Worm (Caenorhabditis elegans) whole organism, L4/young adult: Measurements from ENCODE around the gene tsp-17.

ENCODE experiments used
- W03F9.2 ChIP-seq: fragments of 150-350 bp; optimal IDR thresholded peaks from 2 replicates; lab custom pipeline; 2014; ENCODE audit warnings: missing biosample characterization, missing genetic modification characterization
- dao-5 ChIP-seq: sonication (generic microtip); optimal IDR thresholded peaks from 2 replicates; lab custom pipeline; 2016; ENCODE audit warnings: missing genotype, missing genetic modification characterization, moderate library complexity, missing compliant biosample characterization
- him-1 ChIP-seq: sonication (generic microtip); optimal IDR thresholded peaks from 2 replicates; lab custom pipeline; 2016; ENCODE audit warnings: missing genotype, missing genetic modification reagents, missing genetic modification characterization, missing compliant biosample characterization

tsp-17 gene

DNA sequence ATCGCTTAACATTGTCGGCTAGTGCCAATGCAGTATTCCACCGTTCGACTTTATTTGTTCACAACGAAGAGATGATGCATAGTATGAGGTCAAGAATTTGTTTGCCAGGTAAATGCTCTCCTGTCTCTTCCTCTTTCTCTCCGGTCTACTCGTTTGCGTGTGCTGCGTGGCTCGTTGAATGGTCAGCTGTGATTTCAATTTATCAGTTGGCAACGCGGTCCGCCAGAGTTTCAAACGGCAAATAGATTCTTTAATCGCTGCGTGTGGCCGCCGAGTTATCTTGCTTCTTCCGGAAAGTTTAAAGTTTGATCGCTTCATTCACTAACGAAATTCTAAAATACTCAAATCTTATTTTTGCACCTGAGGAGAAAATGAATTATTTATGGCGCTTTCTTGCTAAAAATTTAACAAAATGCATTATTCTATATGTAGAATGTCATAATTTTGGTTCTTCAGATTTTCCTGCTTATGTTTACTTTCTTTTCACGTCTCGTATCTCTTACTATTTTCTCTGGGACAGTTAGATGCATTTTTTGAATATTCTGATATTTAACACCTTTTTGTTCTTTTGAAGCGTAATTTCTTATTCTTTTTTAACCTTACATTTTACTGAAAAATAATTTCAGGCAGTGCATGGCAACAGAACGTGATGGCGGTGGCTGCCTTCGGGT is at the start of gene tsp-17:
Gene tsp-17 (plus strand): TSS at position 621 of the 671 bp plus-strand sequence.
- TF ChIP-seq W03F9.2 (tag; lab: Kevin White, UChicago) (no peak), dao-5 (no peak), him-1 (no peak)

DNA sequence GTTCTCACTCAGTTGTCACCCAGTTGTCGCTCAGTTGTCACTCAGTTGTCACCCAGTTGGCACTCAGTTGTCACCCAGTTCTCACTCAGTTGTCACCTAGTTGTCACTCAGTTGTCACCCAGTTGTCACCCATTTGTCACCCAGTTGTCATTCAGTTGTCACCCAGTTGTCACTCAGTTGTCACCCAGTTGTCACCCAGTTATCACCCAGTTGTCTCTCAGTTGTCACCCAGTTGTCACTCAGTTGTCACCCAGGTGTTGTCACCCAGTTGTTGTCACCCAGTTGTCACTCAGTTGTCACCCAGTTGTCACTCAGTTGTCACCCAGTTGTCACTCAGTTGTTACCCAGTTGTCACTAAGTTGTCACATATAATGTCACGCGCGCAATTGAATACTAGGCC is 49.4 kb upstream of the tsp-17 start:
- no peak for TF ChIP-seq him-1
- no peak for TF ChIP-seq W03F9.2 (tag; lab: Kevin White, UChicago)
- TF ChIP-seq dao-5 = no peak

DNA sequence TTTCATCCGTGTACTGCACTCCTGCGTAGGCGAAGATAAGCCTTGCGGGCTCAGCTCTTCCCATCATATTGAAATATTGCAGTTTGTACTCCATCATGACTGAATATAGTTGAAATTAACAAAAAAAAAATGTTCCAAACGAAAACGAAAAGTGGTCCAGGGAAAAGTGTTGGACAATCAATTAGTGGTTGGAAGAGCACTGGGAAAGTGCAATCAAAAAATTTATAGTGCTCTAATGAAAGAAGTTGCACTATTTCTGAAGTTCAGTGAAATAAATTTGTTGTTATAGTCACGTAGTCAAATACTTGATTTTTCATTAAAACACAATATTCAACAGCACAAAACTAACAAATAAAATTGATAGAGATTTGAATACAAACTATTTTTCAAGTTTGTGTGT is 47.3 kb upstream of the tsp-17 start, which contains the start of gene gst-11:
Gene gst-11 (minus strand): TSS at position 101 of the 400 bp plus-strand sequence.
- TF ChIP-seq W03F9.2 (tag; lab: Kevin White, UChicago) = no peak
- no peak for TF ChIP-seq him-1
- no peak for TF ChIP-seq dao-5

DNA sequence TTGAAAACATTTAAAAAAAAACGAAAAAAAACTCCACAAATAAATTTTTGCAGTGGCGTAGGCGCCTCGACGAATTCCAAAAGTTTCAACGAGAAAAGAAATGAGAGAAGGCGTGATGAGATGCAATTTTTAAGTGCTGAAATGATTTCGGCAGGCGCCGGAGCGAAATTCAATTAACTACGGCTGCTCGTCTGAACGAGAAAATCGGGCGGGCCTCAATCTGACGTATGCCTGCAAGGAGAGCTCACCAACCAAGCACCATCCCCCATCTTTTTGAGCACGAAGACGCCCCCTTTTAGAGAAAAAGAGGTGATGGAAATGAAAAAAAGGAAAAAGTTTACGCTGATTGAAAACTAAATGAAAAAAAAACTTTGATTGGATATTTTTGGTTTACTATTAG is 46.2 kb upstream of the tsp-17 start:
- no peak for TF ChIP-seq dao-5
- no peak for TF ChIP-seq W03F9.2 (tag; lab: Kevin White, UChicago)
- no peak for TF ChIP-seq him-1

DNA sequence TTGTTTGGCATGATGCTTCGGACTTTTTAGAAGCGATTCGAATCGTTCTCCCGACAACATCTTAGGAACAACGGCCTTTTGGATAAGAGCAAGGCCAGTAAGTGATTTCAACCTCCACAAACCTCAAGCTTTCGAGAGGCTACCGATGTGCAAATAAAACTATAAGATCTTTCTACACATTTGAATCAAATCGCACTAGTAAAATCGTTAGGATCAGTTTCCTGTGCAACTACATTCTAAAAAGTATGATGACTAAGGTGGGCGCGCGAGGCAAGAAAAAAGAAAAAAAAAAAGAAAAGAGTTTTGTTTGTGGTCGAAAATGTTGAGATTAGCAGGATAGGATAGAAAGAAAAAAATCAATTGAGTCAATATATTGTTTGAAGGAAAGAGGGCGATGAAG is 36.2 kb upstream of the tsp-17 start, which contains the start of gene tmem-24:
Gene tmem-24 (minus strand): TSS at position 101 of the 400 bp plus-strand sequence.
- no peak for TF ChIP-seq W03F9.2 (tag; lab: Kevin White, UChicago)
- TF ChIP-seq dao-5 = no peak
- no peak for TF ChIP-seq him-1

DNA sequence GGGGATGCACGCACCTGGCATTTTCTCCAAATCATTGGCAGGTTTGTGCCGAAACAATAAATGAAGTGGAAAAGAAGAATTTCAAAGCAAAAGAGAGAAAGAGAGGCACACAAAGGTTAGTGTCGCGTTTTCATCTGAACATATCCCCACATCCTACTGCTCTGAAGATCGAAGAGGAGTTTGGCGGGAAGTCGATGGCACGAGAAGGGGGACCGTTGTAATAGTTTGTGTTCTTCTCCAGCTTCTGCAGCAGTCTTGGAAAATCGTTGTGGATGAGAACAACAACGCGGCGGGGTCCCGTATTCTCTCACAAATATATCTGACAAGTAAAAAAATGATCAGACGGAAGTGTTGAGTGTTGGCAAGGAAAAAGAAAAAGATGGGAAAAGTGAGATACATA is 35.0 kb upstream of the tsp-17 start:
- TF ChIP-seq dao-5 (no peak), him-1 (no peak), W03F9.2 (tag; lab: Kevin White, UChicago) (no peak)

DNA sequence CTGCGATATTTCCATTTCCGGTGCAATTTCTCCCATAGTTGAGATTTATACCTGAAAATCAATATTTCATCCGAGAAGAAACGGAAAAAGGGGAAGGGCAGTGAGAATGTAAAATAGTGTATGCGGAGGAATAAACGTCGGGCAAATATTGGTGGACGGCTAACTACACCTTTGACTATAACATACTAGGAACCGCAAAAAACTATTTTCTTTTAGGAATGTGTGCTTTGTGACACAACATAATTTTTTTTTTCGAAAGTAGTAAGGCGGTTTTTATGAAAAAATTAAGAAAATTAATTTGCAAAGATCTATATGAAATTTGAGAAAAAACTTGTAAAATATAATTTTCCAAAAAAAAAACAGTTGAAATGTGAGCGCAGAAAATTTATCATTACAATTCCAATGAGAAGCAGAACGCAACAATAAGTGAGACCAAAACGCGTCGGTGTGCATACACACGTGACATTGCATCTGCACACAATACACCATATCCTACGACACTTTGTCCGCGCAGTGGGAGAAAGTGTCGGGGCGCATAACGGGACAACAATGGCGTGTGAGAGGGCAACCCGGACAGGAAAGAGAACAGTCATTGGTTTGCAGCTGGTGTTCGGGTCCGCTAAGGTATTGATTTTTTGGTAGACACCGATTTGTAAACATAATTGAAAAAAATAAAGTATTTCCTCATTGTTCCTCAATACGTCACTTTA is 30.7 kb upstream of the tsp-17 start, which contains the start of the genes sax-1 and R11G1.2:
Gene sax-1 (minus strand): TSS at position 51 of the 710 bp plus-strand sequence.
Gene R11G1.2 (plus strand): TSS at position 515 of the 710 bp plus-strand sequence.
- TF ChIP-seq W03F9.2 (tag; lab: Kevin White, UChicago) (peak; percentile 39), dao-5 (no peak)

DNA sequence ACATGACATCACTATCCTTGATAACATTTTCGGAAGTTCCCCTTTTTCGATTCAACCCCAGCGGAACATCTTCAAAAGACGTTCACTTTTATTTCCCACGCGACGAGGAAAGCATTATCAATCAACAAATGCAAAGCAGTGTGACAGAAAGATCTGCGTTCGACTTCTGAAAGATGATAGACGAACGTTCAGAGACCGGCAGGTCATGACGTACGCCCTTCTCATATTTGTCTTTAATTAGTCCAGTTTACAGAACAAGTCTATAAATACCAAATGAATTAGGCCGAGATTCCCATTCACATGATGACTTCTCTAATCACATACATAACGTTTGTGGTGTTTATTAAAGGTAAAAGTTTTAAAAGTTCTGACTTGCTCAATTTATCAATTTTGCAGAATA is 26.3 kb upstream of the tsp-17 start, which contains the start of gene R11G1.11:
Gene R11G1.11 (plus strand): TSS at position 301 of the 400 bp plus-strand sequence.
- no peak for TF ChIP-seq W03F9.2 (tag; lab: Kevin White, UChicago)

DNA sequence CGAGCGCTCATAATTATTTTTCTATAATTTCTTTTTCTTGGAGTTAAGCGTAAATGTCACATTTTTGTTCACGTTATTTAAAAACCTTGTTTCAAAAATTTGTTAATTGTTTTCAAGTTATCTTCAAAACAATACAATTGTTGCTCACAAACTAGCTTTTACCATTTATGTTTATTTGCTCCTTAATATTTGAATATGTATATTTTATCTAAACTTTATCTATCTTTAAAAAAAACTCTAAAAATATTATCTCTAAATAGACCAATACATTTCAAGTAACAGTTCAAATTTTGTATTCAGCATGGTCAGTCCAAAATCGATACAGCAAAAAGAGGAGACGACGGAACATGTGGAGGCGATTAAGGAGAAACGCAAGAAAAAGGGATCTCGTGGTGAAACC is 25.0 kb upstream of the tsp-17 start, which contains the start of gene R11G1.7:
Gene R11G1.7 (plus strand): TSS at position 301 of the 400 bp plus-strand sequence.
- TF ChIP-seq him-1 (no peak), dao-5 (no peak), W03F9.2 (tag; lab: Kevin White, UChicago) (no peak)

DNA sequence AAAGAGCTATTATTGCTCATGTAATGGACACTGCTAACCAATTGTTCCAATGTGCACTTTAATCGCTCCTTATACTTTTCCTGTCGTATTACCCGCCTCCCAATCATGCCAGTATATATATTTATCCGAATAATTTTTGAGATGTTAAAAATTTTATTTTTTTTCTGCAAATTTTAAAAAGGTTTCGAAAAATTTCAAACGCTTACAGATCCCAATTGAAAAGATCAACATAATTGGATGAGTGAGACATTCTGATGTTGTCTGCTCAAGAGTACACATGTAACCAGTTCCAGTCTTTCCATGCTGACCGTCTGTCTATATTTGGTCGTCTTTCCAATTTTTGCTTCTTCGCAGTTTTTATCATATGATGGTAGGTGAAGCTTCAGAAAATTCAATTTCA is 21.8 kb upstream of the tsp-17 start, which contains the start of gene R11G1.1:
Gene R11G1.1 (plus strand): TSS at position 301 of the 400 bp plus-strand sequence.
- no peak for TF ChIP-seq dao-5
- no peak for TF ChIP-seq him-1
- TF ChIP-seq W03F9.2 (tag; lab: Kevin White, UChicago) = no peak

DNA sequence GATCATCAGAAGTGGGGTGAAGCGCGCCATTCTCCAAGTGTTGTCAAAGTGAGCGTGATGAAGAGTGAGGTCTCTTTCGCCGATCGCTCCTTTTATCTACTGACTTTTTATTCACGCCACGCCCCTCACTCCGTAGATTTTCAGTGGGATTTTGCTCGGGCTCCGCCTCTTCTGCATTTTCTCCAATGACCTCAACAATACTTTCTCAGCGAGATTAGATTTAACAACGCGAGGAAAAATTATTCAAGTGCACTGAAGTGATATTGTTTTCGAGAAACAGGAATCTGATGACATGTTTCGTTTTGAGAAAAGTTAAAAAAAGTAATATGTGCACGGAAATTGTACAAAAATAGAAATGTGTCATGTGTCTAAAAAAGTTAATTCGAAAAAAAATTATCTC is 12.1 kb upstream of the tsp-17 start, which contains the start of gene snet-1:
Gene snet-1 (minus strand): TSS at position 101 of the 400 bp plus-strand sequence.
- no peak for TF ChIP-seq dao-5
- no peak for TF ChIP-seq W03F9.2 (tag; lab: Kevin White, UChicago)
- no peak for TF ChIP-seq him-1

DNA sequence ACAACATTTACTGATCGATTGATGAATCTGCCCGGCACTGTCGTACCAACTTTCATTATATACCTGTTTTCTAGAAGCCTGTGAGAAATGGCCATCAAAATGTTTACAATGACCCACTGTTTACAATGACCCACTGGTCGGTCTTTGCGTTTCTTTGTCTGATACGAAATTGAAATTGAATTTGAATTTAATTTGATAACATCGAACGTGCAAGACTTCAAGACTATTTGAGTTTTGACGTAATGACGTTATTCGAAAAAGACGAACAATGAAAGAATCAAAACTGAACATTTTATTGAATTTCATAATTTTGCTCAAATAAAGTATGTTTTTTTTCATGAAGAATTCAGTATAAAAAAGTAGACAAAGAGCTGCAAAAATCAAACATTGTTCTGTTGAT is 9.0 kb upstream of the tsp-17 start, which contains the start of gene C02F12.5:
Gene C02F12.5 (minus strand): TSS at position 101 of the 400 bp plus-strand sequence.
- TF ChIP-seq him-1 = no peak
- no peak for TF ChIP-seq dao-5

DNA sequence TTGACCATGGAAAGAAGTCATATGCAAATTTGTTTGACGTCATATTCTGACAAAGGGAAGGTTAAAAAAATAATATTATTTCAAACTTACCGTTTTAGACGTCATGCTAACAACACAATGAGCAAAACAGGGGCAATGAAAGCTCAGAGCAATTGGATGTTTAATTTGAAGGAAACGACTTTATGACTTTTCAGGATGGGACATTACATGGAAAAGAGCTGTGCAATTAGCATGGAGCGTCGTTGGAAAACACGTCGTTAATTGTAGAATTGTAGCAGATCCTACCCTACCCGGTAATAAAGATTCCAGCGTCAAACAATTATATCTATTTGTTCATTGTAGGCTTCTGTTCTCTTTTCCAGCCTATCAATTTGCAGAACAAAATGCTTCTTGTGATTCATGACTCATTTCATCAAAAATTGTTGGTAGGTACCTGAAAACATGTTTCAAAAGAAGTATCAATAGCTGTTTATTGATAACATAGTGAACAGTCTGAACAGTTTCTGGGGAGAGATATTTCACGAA is 7.3 kb upstream of the tsp-17 start, which contains the start of gene ceh-63:
Gene ceh-63 (minus strand): TSS at position 475 of the 525 bp plus-strand sequence.
- TF ChIP-seq him-1 (no peak), W03F9.2 (tag; lab: Kevin White, UChicago) (no peak), dao-5 (no peak)

DNA sequence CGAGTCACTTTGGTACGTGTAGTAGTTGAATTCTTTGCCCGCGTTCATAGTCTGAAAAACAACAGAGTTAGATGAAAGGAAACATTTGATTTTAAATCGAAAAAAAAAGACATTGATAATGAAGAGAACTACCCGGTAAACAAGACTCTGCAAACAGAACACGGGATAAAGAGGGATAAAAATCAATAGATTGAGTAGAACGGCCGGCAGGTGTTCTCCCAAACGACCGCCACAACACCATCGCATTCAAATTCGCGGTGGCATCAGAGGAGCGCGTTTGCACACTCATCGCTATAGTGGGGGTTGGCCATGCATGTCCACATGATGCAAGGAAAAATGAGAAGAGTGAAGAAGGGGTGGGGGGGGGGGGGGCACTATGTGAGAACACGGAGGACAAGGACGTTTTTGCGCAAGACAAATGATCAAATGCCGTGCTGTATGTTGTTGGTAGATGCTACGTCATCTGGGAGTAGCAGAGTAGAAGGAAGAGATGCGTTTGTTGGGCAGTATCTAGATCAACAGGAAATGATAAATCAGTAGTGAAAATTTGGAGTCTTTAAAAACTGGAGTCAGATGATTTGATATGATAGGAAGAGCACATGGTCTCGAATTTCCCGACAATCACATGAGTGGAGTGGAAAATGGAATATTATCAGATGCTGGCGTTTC is 2.3 kb upstream of the tsp-17 start, which contains the start of gene tag-52:
Gene tag-52 (minus strand): TSS at position 51 of the 669 bp plus-strand sequence.
- TF ChIP-seq him-1 (no peak), dao-5 (no peak), W03F9.2 (tag; lab: Kevin White, UChicago) (no peak)
